Worm (Caenorhabditis elegans) whole organism, L1 larva: Measurements from ENCODE around the gene cyp-35B2.
A peak's percentile ranks its signal among the peaks of the same experiment; 100 is the strongest.

ENCODE experiments used
- C04F5.9 ChIP-seq: sonication (generic microtip); optimal IDR thresholded peaks from 2 replicates; lab custom pipeline; 2016; ENCODE audit warnings: missing genetic modification characterization, missing compliant biosample characterization
- C16A3.4 ChIP-seq: fragments of 150-350 bp; optimal IDR thresholded peaks from 2 replicates; lab custom pipeline; 2014; ENCODE audit warnings: missing biosample characterization, missing genetic modification characterization
- C34B4.2 ChIP-seq: sonication (generic microtip); optimal IDR thresholded peaks from 2 replicates; lab custom pipeline; 2017; ENCODE audit warnings: mild to moderate bottlenecking, missing genetic modification characterization, missing compliant biosample characterization
- F16B12.6 ChIP-seq: fragments of 150-350 bp; optimal IDR thresholded peaks from 2 replicates; lab custom pipeline; 2014; ENCODE audit warnings: missing biosample characterization, missing genetic modification characterization
- Y116A8C.19 ChIP-seq: sonication (generic microtip); optimal IDR thresholded peaks from 2 replicates; lab custom pipeline; 2016; ENCODE audit warnings: missing compliant biosample characterization, missing genetic modification characterization, borderline replicate concordance
- aha-1 ChIP-seq: fragments of 150-350 bp; optimal IDR thresholded peaks from 2 replicates; lab custom pipeline; 2014; ENCODE audit warnings: missing biosample characterization, missing genetic modification characterization
- alr-1 ChIP-seq: fragments of 200-800 bp; sonication (Bioruptor generic); optimal IDR thresholded peaks from 2 replicates; lab custom pipeline; 2018; ENCODE audit warnings: borderline replicate concordance, mild to moderate bottlenecking, missing genetic modification characterization, missing compliant biosample characterization
- blmp-1 ChIP-seq: fragments of 150-350 bp; optimal IDR thresholded peaks from 2 replicates; lab custom pipeline; 2014; ENCODE audit warnings: missing biosample characterization, missing genetic modification characterization
- ceh-8 ChIP-seq: fragments of 200-800 bp; sonication (Bioruptor generic); optimal IDR thresholded peaks from 2 replicates; lab custom pipeline; 2018; ENCODE audit warnings: mild to moderate bottlenecking, missing genetic modification characterization, moderate library complexity, missing compliant biosample characterization
- ceh-82 ChIP-seq, 3 experiments: fragments of 150-350 bp in 1 of 3; sonication (generic microtip) in 2 of 3; optimal IDR thresholded peaks; 2 replicates each; lab custom pipeline; 2014 to 2017; ENCODE audit warnings: missing biosample characterization in 3 of 3, missing genetic modification characterization in 3 of 3
- ceh-90 ChIP-seq: sonication (generic microtip); optimal IDR thresholded peaks from 2 replicates; lab custom pipeline; 2016; ENCODE audit warnings: missing genetic modification characterization, missing compliant biosample characterization
- dpl-1 ChIP-seq, 3 experiments: fragments of 150-350 bp in 2 of 3; sonication (generic microtip) in 1 of 3; optimal IDR thresholded peaks; 2 replicates each; lab custom pipeline; 2014 to 2017; ENCODE audit warnings: missing biosample characterization in 3 of 3, missing genetic modification characterization in 3 of 3, missing genetic modification reagents in 3 of 3
- efl-1 ChIP-seq, 4 experiments: fragments of 150-350 bp; optimal IDR thresholded peaks in 3 of 4; peaks in 1 of 4; 1 replicate in 1 of 4; 2 replicates in 3 of 4; lab custom pipeline; 2014; ENCODE audit warnings: missing biosample characterization in 2 of 4, missing genetic modification characterization in 2 of 4, missing genetic modification reagents in 2 of 4
- elt-2 ChIP-seq: sonication (generic microtip); optimal IDR thresholded peaks from 2 replicates; lab custom pipeline; 2016; ENCODE audit warnings: missing genetic modification characterization, mild to moderate bottlenecking, inconsistent platforms, missing compliant biosample characterization, missing genetic modification reagents
- ets-5 ChIP-seq: fragments of 200-800 bp; sonication (Bioruptor generic); IDR thresholded peaks from 2 replicates; pipeline ENCODE4 v1.3.6; 2022; ENCODE audit warnings: missing genetic modification characterization, missing compliant biosample characterization
- fkh-10 ChIP-seq: sonication (generic microtip); optimal IDR thresholded peaks from 2 replicates; lab custom pipeline; 2017; ENCODE audit warnings: missing biosample characterization, missing genetic modification reagents, missing genetic modification characterization
- fkh-8 ChIP-seq: sonication (generic microtip); optimal IDR thresholded peaks from 2 replicates; lab custom pipeline; 2016; ENCODE audit warnings: mild to moderate bottlenecking, missing genetic modification characterization, missing compliant biosample characterization
- grh-1 ChIP-seq: fragments of 200-800 bp; sonication (Bioruptor generic); IDR thresholded peaks from 2 replicates; pipeline ENCODE4 v1.3.6; 2022; ENCODE audit warnings: missing genetic modification reagents, missing genetic modification characterization, missing compliant biosample characterization
- hlh-4 ChIP-seq: sonication (generic microtip); optimal IDR thresholded peaks from 2 replicates; lab custom pipeline; 2016; ENCODE audit warnings: mild to moderate bottlenecking, missing genetic modification characterization, missing compliant biosample characterization
- irx-1 ChIP-seq: sonication (generic microtip); optimal IDR thresholded peaks from 2 replicates; lab custom pipeline; 2016; ENCODE audit warnings: missing genetic modification characterization, missing compliant biosample characterization
- isw-1 ChIP-seq: fragments of 200-800 bp; sonication (Bioruptor generic); IDR thresholded peaks from 2 replicates; pipeline ENCODE4 v1.3.6; 2022; ENCODE audit warnings: missing genetic modification characterization, missing compliant biosample characterization
- lin-13 ChIP-seq: fragments of 150-350 bp; optimal IDR thresholded peaks from 2 replicates; lab custom pipeline; 2014; ENCODE audit warnings: missing biosample characterization, missing genetic modification reagents, missing genetic modification characterization
- lin-14 ChIP-seq: fragments of 200-800 bp; sonication (Bioruptor generic); optimal IDR thresholded peaks from 2 replicates; lab custom pipeline; 2018; ENCODE audit warnings: mild to moderate bottlenecking, missing genetic modification characterization, moderate library complexity, missing compliant biosample characterization
- lin-15B ChIP-seq: fragments of 150-350 bp; sonication (generic microtip); optimal IDR thresholded peaks from 3 replicates; lab custom pipeline; 2014; ENCODE audit warnings: missing biosample characterization, missing genetic modification characterization
- lin-35 ChIP-seq, 2 experiments: fragments of 150-350 bp; optimal IDR thresholded peaks; 2 replicates each; lab custom pipeline; 2014; ENCODE audit warnings: missing biosample characterization in 2 of 2, missing genetic modification characterization in 2 of 2, missing genetic modification reagents in 2 of 2
- lin-39 ChIP-seq: fragments of 150-350 bp; optimal IDR thresholded peaks from 2 replicates; lab custom pipeline; 2014; ENCODE audit warnings: missing biosample characterization, missing genetic modification reagents, missing genetic modification characterization
- mep-1 ChIP-seq: fragments of 150-350 bp; optimal IDR thresholded peaks from 2 replicates; lab custom pipeline; 2014; ENCODE audit warnings: missing biosample characterization, missing genetic modification characterization
- nhr-11 ChIP-seq: fragments of 150-350 bp; optimal IDR thresholded peaks from 2 replicates; lab custom pipeline; 2014; ENCODE audit warnings: missing biosample characterization, missing genetic modification characterization
- nhr-19 ChIP-seq: fragments of 200-800 bp; sonication (Bioruptor generic); conservative IDR thresholded peaks from 2 replicates; pipeline ENCODE4 v1.3.6; 2022; ENCODE audit warnings: missing genetic modification characterization, missing compliant biosample characterization
- nhr-20 ChIP-seq: sonication (generic microtip); optimal IDR thresholded peaks from 2 replicates; lab custom pipeline; 2016; ENCODE audit warnings: mild to moderate bottlenecking, missing genetic modification characterization, missing compliant biosample characterization
- nhr-47 ChIP-seq: sonication (generic microtip); optimal IDR thresholded peaks from 2 replicates; lab custom pipeline; 2016; ENCODE audit warnings: mild to moderate bottlenecking, missing genetic modification characterization, moderate library complexity, missing compliant biosample characterization
- nhr-71 ChIP-seq: sonication (generic microtip); optimal IDR thresholded peaks from 2 replicates; lab custom pipeline; 2016; ENCODE audit warnings: mild to moderate bottlenecking, missing genetic modification characterization, moderate library complexity, missing compliant biosample characterization
- nhr-84 ChIP-seq: sonication (generic microtip); optimal IDR thresholded peaks from 2 replicates; lab custom pipeline; 2017; ENCODE audit warnings: missing biosample characterization, missing genetic modification characterization
- nhr-85 ChIP-seq: sonication (generic microtip); peaks from one replicate; lab custom pipeline; 2016; ENCODE audit warnings: missing genetic modification characterization, inconsistent platforms, missing compliant biosample characterization
- nhr-90 ChIP-seq: sonication (generic microtip); optimal IDR thresholded peaks from 2 replicates; lab custom pipeline; 2016; ENCODE audit warnings: mild to moderate bottlenecking, missing genetic modification characterization, missing compliant biosample characterization; ENCODE audit not compliant: poor library complexity
- pax-3 ChIP-seq: fragments of 200-800 bp; sonication (Bioruptor generic); optimal IDR thresholded peaks from 2 replicates; lab custom pipeline; 2018; ENCODE audit warnings: mild to moderate bottlenecking, missing genetic modification characterization, moderate library complexity, missing compliant biosample characterization
- pqm-1 ChIP-seq: sonication (generic microtip); optimal IDR thresholded peaks from 3 replicates; lab custom pipeline; 2017; ENCODE audit warnings: missing biosample characterization, missing genetic modification characterization
- rnt-1 ChIP-seq: sonication (generic microtip); optimal IDR thresholded peaks from 2 replicates; lab custom pipeline; 2016; ENCODE audit warnings: mild to moderate bottlenecking, missing genetic modification characterization, moderate library complexity, missing compliant biosample characterization
- sox-4 ChIP-seq: sonication (generic microtip); optimal IDR thresholded peaks from 2 replicates; lab custom pipeline; 2016; ENCODE audit warnings: missing genetic modification characterization, missing compliant biosample characterization
- sptf-1 ChIP-seq: fragments of 150-350 bp; optimal IDR thresholded peaks from 2 replicates; lab custom pipeline; 2014; ENCODE audit warnings: missing biosample characterization, missing genetic modification characterization
- unc-130 ChIP-seq: fragments of 150-350 bp; optimal IDR thresholded peaks from 2 replicates; lab custom pipeline; 2017; ENCODE audit warnings: missing biosample characterization, missing genetic modification characterization, inconsistent platforms
- unc-98 ChIP-seq: fragments of 200-800 bp; sonication (Bioruptor generic); IDR thresholded peaks from 2 replicates; pipeline ENCODE4 v1.3.6; 2022; ENCODE audit warnings: missing genetic modification characterization, missing compliant biosample characterization
- zag-1 ChIP-seq: fragments of 150-350 bp; optimal IDR thresholded peaks from 2 replicates; lab custom pipeline; 2014; ENCODE audit warnings: missing biosample characterization, missing genetic modification characterization

cyp-35B2 gene

ce11 chrV:3967762-3968161 is 25.8 kb downstream of the cyp-35B2 start, which contains the start of gene cyp-34A8 (continued):
- TF ChIP-seq nhr-19 (no peak), rnt-1 (tag; lab: Kevin White, UChicago) (no peak), C16A3.4 (no peak), mep-1 (peak; percentile 38), nhr-90 (peak; percentile 15), C34B4.2 (no peak), ceh-8 (GFP tag; lab: Kevin White, UChicago) (no peak), nhr-84 (no peak), lin-14 (GFP tag; lab: Kevin White, UChicago) (peak; percentile 62), pax-3 (tag; lab: Kevin White, UChicago) (no peak), irx-1 (tag; lab: Kevin White, UChicago) (no peak), grh-1 (GFP tag; lab: Robert Waterston, UW) (no peak), ceh-90 (no peak), lin-35 (GFP tag; optimal IDR thresholded peaks at IDR 0.05; lab: Kevin White, UChicago) (peak in 1 of 2 experiments; percentile 6), lin-13 (GFP tag; lab: Kevin White, UChicago) (no peak), ceh-82 (tag; optimal IDR thresholded peaks at IDR 0.05; lab: Kevin White, UChicago) (no peak), C04F5.9 (no peak), nhr-71 (tag; lab: Kevin White, UChicago) (peak; percentile 29), sptf-1 (tag; lab: Kevin White, UChicago) (no peak), alr-1 (tag; lab: Kevin White, UChicago) (no peak), zag-1 (tag; lab: Kevin White, UChicago) (no peak), ets-5 (no peak)

ce11 chrV:3968929-3969328 is 27.0 kb downstream of the cyp-35B2 start:
- TF ChIP-seq isw-1 (GFP tag; lab: Robert Waterston, UW) (no peak), nhr-71 (tag; lab: Kevin White, UChicago) (no peak), efl-1 (optimal IDR thresholded peaks at IDR 0.05; lab: Kevin White, UChicago) (no peak), efl-1 (GFP tag; optimal IDR thresholded peaks at IDR 0.05 in 1 of 2; lab: Kevin White, UChicago) (no peak), Y116A8C.19 (no peak), nhr-11 (tag; lab: Kevin White, UChicago) (no peak), aha-1 (tag; lab: Kevin White, UChicago) (no peak), ceh-82 (tag; optimal IDR thresholded peaks at IDR 0.05; lab: Kevin White, UChicago) (no peak), fkh-8 (tag; lab: Kevin White, UChicago) (no peak), sptf-1 (tag; lab: Kevin White, UChicago) (no peak), unc-98 (GFP tag; lab: Robert Waterston, UW) (no peak), elt-2 (tag; lab: Kevin White, UChicago) (no peak), sox-4 (no peak), nhr-47 (no peak), lin-39 (no peak), pqm-1 (tag; lab: Kevin White, UChicago) (no peak), hlh-4 (tag; lab: Kevin White, UChicago) (no peak), unc-130 (no peak)

ce11 chrV:3969664-3970063 is 27.7 kb downstream of the cyp-35B2 start:
- TF ChIP-seq F16B12.6 (tag; lab: Kevin White, UChicago): no peak
- TF ChIP-seq nhr-90: no peak
- TF ChIP-seq nhr-85 (tag; lab: Kevin White, UChicago): no peak
- no peak for TF ChIP-seq mep-1
- TF ChIP-seq blmp-1 (tag; lab: Kevin White, UChicago): no peak
- no peak for TF ChIP-seq alr-1 (tag; lab: Kevin White, UChicago)
- TF ChIP-seq lin-35 (GFP tag; optimal IDR thresholded peaks at IDR 0.05; lab: Kevin White, UChicago): peak in 1 of 2 experiments; percentile 2
- TF ChIP-seq nhr-19: no peak
- TF ChIP-seq nhr-20 (tag; lab: Kevin White, UChicago): peak; percentile 44
- TF ChIP-seq elt-2 (tag; lab: Kevin White, UChicago): peak; percentile 50
- TF ChIP-seq dpl-1 (GFP tag; optimal IDR thresholded peaks at IDR 0.05; lab: Kevin White, UChicago): no peak
- TF ChIP-seq lin-39: no peak
- no peak for TF ChIP-seq lin-15B (tag; lab: Kevin White, UChicago)
- no peak for TF ChIP-seq pax-3 (tag; lab: Kevin White, UChicago)
- TF ChIP-seq C34B4.2: no peak
- no peak for TF ChIP-seq fkh-10 (GFP tag; lab: Kevin White, UChicago)
- no peak for TF ChIP-seq C04F5.9
